Worm (Caenorhabditis elegans) whole organism, midembryonic: ENCODE data around the gene cox-6A.

Experiments
- T22C8.4 ChIP-seq: fragments of 200-800 bp; sonication (Bioruptor generic); IDR thresholded peaks from 2 replicates; pipeline ENCODE4 v1.3.6; 2022; ENCODE audit warnings: missing genetic modification characterization, missing compliant biosample characterization
- cog-1 ChIP-seq: sonication (generic microtip); optimal IDR thresholded peaks from 2 replicates; lab custom pipeline; 2016; ENCODE audit warnings: missing genetic modification characterization, missing compliant biosample characterization
- flt-1 ChIP-seq: fragments of 200-800 bp; sonication (Bioruptor generic); IDR thresholded peaks from 2 replicates; pipeline ENCODE4 v1.3.6; 2022; ENCODE audit warnings: missing genetic modification characterization, missing compliant biosample characterization
- klf-2 ChIP-seq: fragments of 200-800 bp; sonication (Bioruptor generic); conservative IDR thresholded peaks from 2 replicates; pipeline ENCODE4 v1.3.6; 2022; ENCODE audit warnings: missing genetic modification reagents, missing genetic modification characterization, missing compliant biosample characterization
- med-1 ChIP-seq: sonication (generic microtip); optimal IDR thresholded peaks from 2 replicates; lab custom pipeline; 2017; ENCODE audit warnings: missing genetic modification characterization, mild to moderate bottlenecking, missing compliant biosample characterization, antibody characterized with exemption, missing genetic modification reagents; ENCODE audit not compliant: insufficient read depth
- ref-1 ChIP-seq: fragments of 200-800 bp; sonication (Bioruptor generic); conservative IDR thresholded peaks from 2 replicates; pipeline ENCODE4 v1.3.6; 2022; ENCODE audit warnings: missing genetic modification reagents, missing genetic modification characterization, missing compliant biosample characterization
- tab-1 ChIP-seq: fragments of 200-800 bp; sonication (Bioruptor generic); IDR thresholded peaks from 2 replicates; pipeline ENCODE4 v1.3.6; 2022; ENCODE audit warnings: missing genetic modification characterization, missing compliant biosample characterization
- ztf-23 ChIP-seq: fragments of 200-800 bp; sonication (Bioruptor generic); IDR thresholded peaks from 2 replicates; pipeline ENCODE4 v1.3.6; 2022; ENCODE audit warnings: missing genetic modification reagents, missing genetic modification characterization, missing compliant biosample characterization
- ztf-29 ChIP-seq: fragments of 200-800 bp; sonication (Bioruptor generic); IDR thresholded peaks from 2 replicates; pipeline ENCODE4 v1.3.6; 2022; ENCODE audit warnings: missing genetic modification reagents, missing genetic modification characterization, missing compliant biosample characterization

cox-6A gene

ce11 chrIII:5107959-5108358, 26.4 kb downstream of the cox-6A start:
- TF ChIP-seq ztf-23 (GFP tag; lab: Robert Waterston, UW) (no peak), tab-1 (GFP tag; lab: Robert Waterston, UW) (no peak), cog-1 (no peak), T22C8.4 (GFP tag; lab: Robert Waterston, UW) (no peak), klf-2 (0 out of 2 replicates have a peak, but pooled peaks have one; percentile 14)

- TF ChIP-seq ztf-23 (GFP tag; lab: Robert Waterston, UW) (peak; percentile 57; the same call in 1 of the 2 replicates), ztf-29 (GFP tag; lab: Robert Waterston, UW) (no peak)
Measured at ce11 chrIII:5108746-5109145, 27.2 kb downstream of the cox-6A start.

ce11 chrIII:5109401-5109800, 27.9 kb downstream of the cox-6A start, which contains the start of gene sax-2:
TSS of gene sax-2 (plus strand) at chrIII:5109701.
- TF ChIP-seq klf-2 (no peak), tab-1 (GFP tag; lab: Robert Waterston, UW) (no peak), med-1 (GFP tag; lab: Kevin White, UChicago) (no peak), ref-1 (no peak), ztf-23 (GFP tag; lab: Robert Waterston, UW) (no peak), flt-1 (GFP tag; lab: Robert Waterston, UW) (no peak), cog-1 (no peak), T22C8.4 (GFP tag; lab: Robert Waterston, UW) (no peak), ztf-29 (GFP tag; lab: Robert Waterston, UW) (no peak)

- TF ChIP-seq med-1 (GFP tag; lab: Kevin White, UChicago) (no peak), flt-1 (GFP tag; lab: Robert Waterston, UW) (no peak), ztf-29 (GFP tag; lab: Robert Waterston, UW) (no peak), tab-1 (GFP tag; lab: Robert Waterston, UW) (no peak), T22C8.4 (GFP tag; lab: Robert Waterston, UW) (no peak), ztf-23 (GFP tag; lab: Robert Waterston, UW) (no peak), cog-1 (no peak), klf-2 (no peak)
Measured at ce11 chrIII:5112399-5112798, 30.9 kb downstream of the cox-6A start.

- TF ChIP-seq tab-1 (GFP tag; lab: Robert Waterston, UW) (no peak), med-1 (GFP tag; lab: Kevin White, UChicago) (no peak), ztf-23 (GFP tag; lab: Robert Waterston, UW) (no peak), ztf-29 (GFP tag; lab: Robert Waterston, UW) (no peak), ref-1 (no peak), flt-1 (GFP tag; lab: Robert Waterston, UW) (no peak), T22C8.4 (GFP tag; lab: Robert Waterston, UW) (no peak), klf-2 (no peak), cog-1 (no peak)
Measured at ce11 chrIII:5112998-5113397, 31.5 kb downstream of the cox-6A start.

ce11 chrIII:5119063-5119462, 37.5 kb downstream of the cox-6A start:
- TF ChIP-seq T22C8.4 (GFP tag; lab: Robert Waterston, UW) (no peak), ztf-29 (GFP tag; lab: Robert Waterston, UW) (no peak), klf-2 (no peak), ref-1 (no peak), tab-1 (GFP tag; lab: Robert Waterston, UW) (no peak)

ce11 chrIII:5120593-5120992, 39.1 kb downstream of the cox-6A start:
- TF ChIP-seq med-1 (GFP tag; lab: Kevin White, UChicago), result no peak
- no peak for TF ChIP-seq ztf-23 (GFP tag; lab: Robert Waterston, UW)
- TF ChIP-seq cog-1, result no peak
- no peak for TF ChIP-seq tab-1 (GFP tag; lab: Robert Waterston, UW)
- TF ChIP-seq T22C8.4 (GFP tag; lab: Robert Waterston, UW), result no peak
- TF ChIP-seq klf-2, result no peak
- no peak for TF ChIP-seq flt-1 (GFP tag; lab: Robert Waterston, UW)
- no peak for TF ChIP-seq ref-1
- no peak for TF ChIP-seq ztf-29 (GFP tag; lab: Robert Waterston, UW)

- TF ChIP-seq ztf-23 (GFP tag; lab: Robert Waterston, UW) (no peak), flt-1 (GFP tag; lab: Robert Waterston, UW) (no peak), T22C8.4 (GFP tag; lab: Robert Waterston, UW) (no peak), tab-1 (GFP tag; lab: Robert Waterston, UW) (no peak), cog-1 (no peak), ref-1 (no peak), med-1 (GFP tag; lab: Kevin White, UChicago) (no peak), ztf-29 (GFP tag; lab: Robert Waterston, UW) (no peak), klf-2 (no peak)
Measured at ce11 chrIII:5124385-5124784, 42.9 kb downstream of the cox-6A start.

- no peak for TF ChIP-seq cog-1
- TF ChIP-seq ztf-29 (GFP tag; lab: Robert Waterston, UW), result no peak
- no peak for TF ChIP-seq T22C8.4 (GFP tag; lab: Robert Waterston, UW)
- no peak for TF ChIP-seq ref-1
- no peak for TF ChIP-seq ztf-23 (GFP tag; lab: Robert Waterston, UW)
- no peak for TF ChIP-seq klf-2
- no peak for TF ChIP-seq tab-1 (GFP tag; lab: Robert Waterston, UW)
- no peak for TF ChIP-seq flt-1 (GFP tag; lab: Robert Waterston, UW)
- no peak for TF ChIP-seq med-1 (GFP tag; lab: Kevin White, UChicago)
Measured at ce11 chrIII:5125759-5126158, 44.2 kb downstream of the cox-6A start.

ce11 chrIII:5126988-5127387, 45.5 kb downstream of the cox-6A start:
- TF ChIP-seq ref-1 (no peak), flt-1 (GFP tag; lab: Robert Waterston, UW) (no peak), T22C8.4 (GFP tag; lab: Robert Waterston, UW) (no peak), klf-2 (no peak)

ce11 chrIII:5129261-5129660, 47.7 kb downstream of the cox-6A start:
- no peak for TF ChIP-seq ztf-23 (GFP tag; lab: Robert Waterston, UW)
- no peak for TF ChIP-seq cog-1
- no peak for TF ChIP-seq med-1 (GFP tag; lab: Kevin White, UChicago)
- no peak for TF ChIP-seq tab-1 (GFP tag; lab: Robert Waterston, UW)
- no peak for TF ChIP-seq T22C8.4 (GFP tag; lab: Robert Waterston, UW)
- no peak for TF ChIP-seq ref-1
- TF ChIP-seq ztf-29 (GFP tag; lab: Robert Waterston, UW), result no peak
- TF ChIP-seq klf-2, result no peak
- TF ChIP-seq flt-1 (GFP tag; lab: Robert Waterston, UW), result no peak
